Worm (Caenorhabditis elegans): ENCODE measurements around the gene C27C12.4.

DNA sequence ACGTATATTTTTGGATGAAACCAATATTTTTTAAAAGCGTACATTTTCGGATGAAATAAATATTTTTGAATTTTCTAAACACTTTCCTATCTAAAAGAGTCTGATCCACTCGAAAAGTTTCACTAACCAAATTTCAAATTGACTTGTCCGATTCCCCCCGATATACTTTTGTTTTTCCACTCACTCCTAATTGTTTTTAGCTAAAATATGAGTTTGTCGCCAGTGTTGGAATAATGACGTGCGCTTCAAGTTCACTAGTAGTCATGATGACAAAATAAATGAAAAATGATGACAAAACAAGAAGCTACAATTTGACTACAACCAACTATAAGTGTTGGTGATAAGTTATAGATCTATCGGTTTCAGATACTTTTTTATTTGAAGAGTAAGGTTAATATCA is 45.1 kb upstream of the C27C12.4 start:
- TF ChIP-seq nhr-76 (tag; optimal IDR thresholded peaks at IDR 0.05) (no peak), ztf-11 (tag; optimal IDR thresholded peaks at IDR 0.05) (no peak), ces-1 (GFP tag; optimal IDR thresholded peaks at IDR 0.05) (no peak), elt-3 (tag; optimal IDR thresholded peaks at IDR 0.05) (no peak), ceh-82 (tag; optimal IDR thresholded peaks at IDR 0.05) (no peak), nhr-237 (tag; optimal IDR thresholded peaks at IDR 0.05) (no peak), egl-27 (tag; optimal IDR thresholded peaks at IDR 0.05) (no peak), lin-13 (GFP tag; optimal IDR thresholded peaks at IDR 0.05) (no peak), ama-1 (optimal IDR thresholded peaks at IDR 0.05) (no peak), unc-62 (GFP tag; optimal IDR thresholded peaks at IDR 0.05) (no peak), unc-130 (tag; optimal IDR thresholded peaks at IDR 0.05) (no peak), xbp-1 (tag; optimal IDR thresholded peaks at IDR 0.05) (no peak), C16A3.4 (tag; optimal IDR thresholded peaks at IDR 0.05) (no peak), C04F5.9 (tag; optimal IDR thresholded peaks at IDR 0.05) (no peak)
